Worm (Caenorhabditis elegans) whole organism, young adult: ENCODE measurements around the gene fbxa-107.

ENCODE experiments used
- B0336.3 ChIP-seq: fragments of 200-800 bp; sonication (Bioruptor generic); IDR thresholded peaks from 2 replicates; pipeline ENCODE4 v1.3.6; 2022; ENCODE audit warnings: missing genetic modification characterization, missing compliant biosample characterization
- F22D6.2 ChIP-seq: sonication (generic microtip); optimal IDR thresholded peaks from 2 replicates; lab custom pipeline; 2016; ENCODE audit warnings: mild to moderate bottlenecking, missing genetic modification characterization, missing compliant biosample characterization
- F33H1.4 ChIP-seq: fragments of 200-800 bp; sonication (Bioruptor generic); IDR thresholded peaks from 2 replicates; pipeline ENCODE4 v1.3.6; 2022; ENCODE audit warnings: missing genetic modification reagents, missing genetic modification characterization, missing compliant biosample characterization
- F57C9.4 ChIP-seq: sonication (generic microtip); optimal IDR thresholded peaks from 2 replicates; lab custom pipeline; 2017; ENCODE audit warnings: mild to moderate bottlenecking, missing genetic modification characterization, missing compliant biosample characterization
- T26A5.8 ChIP-seq: sonication (generic microtip); optimal IDR thresholded peaks from 2 replicates; lab custom pipeline; 2016; ENCODE audit warnings: missing genetic modification characterization, missing compliant biosample characterization
- ZK185.1 ChIP-seq: sonication (generic microtip); optimal IDR thresholded peaks from 2 replicates; lab custom pipeline; 2016; ENCODE audit warnings: mild to moderate bottlenecking, missing genetic modification characterization, missing compliant biosample characterization; ENCODE audit not compliant: poor library complexity, severe bottlenecking
- aptf-3 ChIP-seq: fragments of 200-800 bp; sonication (Bioruptor generic); IDR thresholded peaks from 2 replicates; pipeline ENCODE4 v1.3.6; 2022; ENCODE audit warnings: missing genetic modification characterization, missing compliant biosample characterization
- athp-1 ChIP-seq: sonication (generic microtip); optimal IDR thresholded peaks from 2 replicates; lab custom pipeline; 2017; ENCODE audit warnings: mild to moderate bottlenecking, missing genetic modification characterization, missing compliant biosample characterization
- cebp-1 ChIP-seq, 2 experiments: fragments of 200-800 bp in 1 of 2; sonication (Bioruptor generic) in 1 of 2; sonication (generic microtip) in 1 of 2; IDR thresholded peaks in 1 of 2; optimal IDR thresholded peaks in 1 of 2; 2 replicates each; pipeline versions ENCODE4 v1.3.6 to Lab custom; 2017 to 2022; ENCODE audit warnings: missing compliant biosample characterization in 2 of 2, missing genetic modification characterization in 2 of 2, mild to moderate bottlenecking in 1 of 2, missing genetic modification reagents in 1 of 2, moderate library complexity in 1 of 2
- ceh-27 ChIP-seq: fragments of 200-800 bp; sonication (Bioruptor generic); optimal IDR thresholded peaks from 2 replicates; lab custom pipeline; 2018; ENCODE audit warnings: mild to moderate bottlenecking, missing genetic modification characterization, moderate library complexity, missing compliant biosample characterization
- ceh-40 ChIP-seq: fragments of 200-800 bp; sonication (Bioruptor generic); IDR thresholded peaks from 2 replicates; pipeline ENCODE4 v1.3.6; 2022; ENCODE audit warnings: missing genetic modification characterization, missing compliant biosample characterization
- ceh-79 ChIP-seq: sonication (generic microtip); optimal IDR thresholded peaks from 2 replicates; lab custom pipeline; 2017; ENCODE audit warnings: mild to moderate bottlenecking, missing genetic modification characterization, missing compliant biosample characterization
- dpff-1 ChIP-seq: sonication (generic microtip); optimal IDR thresholded peaks from 2 replicates; lab custom pipeline; 2017; ENCODE audit warnings: mild to moderate bottlenecking, missing genetic modification characterization, missing compliant biosample characterization
- egl-44 ChIP-seq: fragments of 200-800 bp; sonication (Bioruptor generic); IDR thresholded peaks from 2 replicates; pipeline ENCODE4 v1.3.6; 2022; ENCODE audit warnings: missing genetic modification reagents, missing genetic modification characterization, missing compliant biosample characterization
- egrh-3 ChIP-seq: fragments of 200-800 bp; sonication (Bioruptor generic); IDR thresholded peaks from 2 replicates; pipeline ENCODE4 v1.3.6; 2022; ENCODE audit warnings: missing genetic modification reagents, missing genetic modification characterization, missing compliant biosample characterization
- ekl-4 ChIP-seq: fragments of 200-800 bp; sonication (Bioruptor generic); IDR thresholded peaks from 2 replicates; pipeline ENCODE4 v1.3.6; 2022; ENCODE audit warnings: missing genetic modification reagents, missing genetic modification characterization, missing compliant biosample characterization
- ets-4 ChIP-seq: fragments of 200-800 bp; sonication (Bioruptor generic); optimal IDR thresholded peaks from 2 replicates; lab custom pipeline; 2018; ENCODE audit warnings: mild to moderate bottlenecking, missing genetic modification characterization, missing compliant biosample characterization
- fkh-3 ChIP-seq: sonication (generic microtip); optimal IDR thresholded peaks from 2 replicates; lab custom pipeline; 2016; ENCODE audit warnings: mild to moderate bottlenecking, missing genetic modification characterization, missing compliant biosample characterization
- gei-17 ChIP-seq: fragments of 200-800 bp; sonication (Bioruptor generic); optimal IDR thresholded peaks from 2 replicates; lab custom pipeline; 2018; ENCODE audit warnings: mild to moderate bottlenecking, missing genetic modification characterization, missing compliant biosample characterization
- hsf-1 ChIP-seq: fragments of 200-800 bp; sonication (Bioruptor generic); IDR thresholded peaks from 2 replicates; pipeline ENCODE4 v1.3.6; 2022; ENCODE audit warnings: missing genetic modification reagents, missing genetic modification characterization, missing compliant biosample characterization
- lsy-27 ChIP-seq: sonication (generic microtip); optimal IDR thresholded peaks from 2 replicates; lab custom pipeline; 2017; ENCODE audit warnings: missing genetic modification characterization, mild to moderate bottlenecking, missing compliant biosample characterization, antibody characterized with exemption, missing genotype, borderline replicate concordance; ENCODE audit not compliant: insufficient read depth
- madf-8 ChIP-seq: fragments of 200-800 bp; sonication (Bioruptor generic); conservative IDR thresholded peaks from 2 replicates; pipeline ENCODE4 v1.3.6; 2022; ENCODE audit warnings: missing genetic modification reagents, missing genetic modification characterization, missing compliant biosample characterization
- mel-28 ChIP-seq: sonication (generic microtip); optimal IDR thresholded peaks from 2 replicates; lab custom pipeline; 2016; ENCODE audit warnings: borderline replicate concordance, mild to moderate bottlenecking, missing genetic modification characterization, missing compliant biosample characterization
- nhr-80 ChIP-seq: sonication (generic microtip); optimal IDR thresholded peaks from 2 replicates; lab custom pipeline; 2016; ENCODE audit warnings: missing genetic modification characterization, missing compliant biosample characterization
- sea-2 ChIP-seq: fragments of 200-800 bp; sonication (Bioruptor generic); IDR thresholded peaks from 2 replicates; pipeline ENCODE4 v1.3.6; 2022; ENCODE audit warnings: missing genetic modification characterization, missing compliant biosample characterization
- somi-1 ChIP-seq: fragments of 200-800 bp; sonication (Bioruptor generic); optimal IDR thresholded peaks from 2 replicates; lab custom pipeline; 2018; ENCODE audit warnings: mild to moderate bottlenecking, missing genetic modification characterization, missing compliant biosample characterization
- sptf-2 ChIP-seq: fragments of 200-800 bp; sonication (Bioruptor generic); optimal IDR thresholded peaks from 2 replicates; lab custom pipeline; 2018; ENCODE audit warnings: mild to moderate bottlenecking, missing genetic modification characterization, missing compliant biosample characterization
- tbp1 ChIP-seq: fragments of 200-800 bp; sonication (Bioruptor generic); optimal IDR thresholded peaks from 2 replicates; lab custom pipeline; 2018; ENCODE audit warnings: mild to moderate bottlenecking, missing genetic modification characterization, missing compliant biosample characterization
- tbx-9 ChIP-seq: sonication (generic microtip); optimal IDR thresholded peaks from 2 replicates; lab custom pipeline; 2016; ENCODE audit warnings: borderline replicate concordance, missing genetic modification characterization, inconsistent platforms, missing compliant biosample characterization
- xnd-1 ChIP-seq: sonication (generic microtip); optimal IDR thresholded peaks from 2 replicates; lab custom pipeline; 2016; ENCODE audit warnings: missing genotype, missing genetic modification reagents, missing genetic modification characterization, missing compliant biosample characterization
- ztf-18 ChIP-seq: sonication (generic microtip); optimal IDR thresholded peaks from 2 replicates; lab custom pipeline; 2016; ENCODE audit warnings: missing genotype, mild to moderate bottlenecking, missing genetic modification characterization, missing compliant biosample characterization
- ztf-22 ChIP-seq: fragments of 200-800 bp; sonication (Bioruptor generic); optimal IDR thresholded peaks from 2 replicates; lab custom pipeline; 2018; ENCODE audit warnings: mild to moderate bottlenecking, missing genetic modification characterization, moderate library complexity, missing compliant biosample characterization
- ztf-26 ChIP-seq: sonication (generic microtip); optimal IDR thresholded peaks from 2 replicates; lab custom pipeline; 2017; ENCODE audit warnings: missing genetic modification characterization, missing compliant biosample characterization
- ztf-3 ChIP-seq: fragments of 200-800 bp; sonication (Bioruptor generic); optimal IDR thresholded peaks from 2 replicates; lab custom pipeline; 2018; ENCODE audit warnings: mild to moderate bottlenecking, missing genetic modification characterization, missing compliant biosample characterization

The fbxa-107 gene

DNA sequence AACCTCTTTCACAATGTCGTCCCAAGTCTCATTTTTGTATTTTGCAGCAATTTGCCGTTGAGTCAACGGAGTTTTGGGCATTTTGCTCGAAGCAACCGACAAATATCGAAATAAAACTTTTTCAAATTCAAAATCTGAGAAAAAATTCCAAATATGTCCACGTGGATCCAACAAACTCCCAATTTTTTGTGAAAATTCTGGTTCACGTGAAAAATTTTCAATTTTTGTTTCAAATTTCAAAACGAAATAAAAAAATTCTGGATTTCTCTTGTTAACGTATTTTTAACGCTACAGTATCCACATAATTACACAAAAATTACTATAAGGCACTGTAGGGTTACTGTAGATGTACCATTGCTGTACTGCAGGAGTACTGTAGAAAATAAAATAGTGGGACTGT lies 37.5 kb downstream of the fbxa-107 start, which contains the start of gene C14A6.13:
C14A6.13 (minus strand) TSS at position 101 of the 400 bp plus-strand sequence.
- TF ChIP-seq dpff-1 = no peak
- no peak for TF ChIP-seq ztf-18 (tag; lab: Kevin White, UChicago)
- TF ChIP-seq ets-4 (GFP tag; lab: Kevin White, UChicago) = no peak
- TF ChIP-seq ztf-26 = no peak
- no peak for TF ChIP-seq ceh-40 (GFP tag; lab: Robert Waterston, UW)
- no peak for TF ChIP-seq ceh-27
- no peak for TF ChIP-seq B0336.3
- TF ChIP-seq ekl-4 = no peak
- TF ChIP-seq T26A5.8 (tag; lab: Kevin White, UChicago) = no peak
- no peak for TF ChIP-seq fkh-3
- TF ChIP-seq sptf-2 (GFP tag; lab: Kevin White, UChicago) = no peak
- TF ChIP-seq, all 124 proteins: peak for 0

DNA sequence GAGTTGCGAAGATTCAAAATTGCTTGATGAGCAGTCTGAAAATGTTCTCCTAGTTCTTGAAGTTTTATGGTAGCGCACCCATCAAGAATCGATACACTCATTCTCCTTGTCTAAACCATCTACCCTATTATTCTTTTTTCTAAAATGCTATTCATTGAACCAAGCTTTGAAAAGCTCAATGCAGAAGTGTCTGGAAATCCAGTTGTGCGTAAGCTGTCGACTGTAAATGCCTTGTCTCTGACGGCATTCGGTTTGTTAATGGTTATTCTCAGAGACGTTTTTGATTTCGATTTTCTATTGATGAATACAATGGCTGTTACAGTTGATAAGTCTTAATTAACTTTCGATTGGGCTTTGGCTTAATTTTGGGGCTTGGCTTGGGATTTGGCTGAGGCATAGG lies 38.8 kb downstream of the fbxa-107 start, which contains the start of gene C14A6.12:
C14A6.12 (minus strand) TSS at position 101 of the 400 bp plus-strand sequence.
- TF ChIP-seq ZK185.1 (tag; lab: Kevin White, UChicago) (no peak), ztf-3 (GFP tag; lab: Kevin White, UChicago) (no peak), hsf-1 (GFP tag; lab: Robert Waterston, UW) (no peak), ceh-79 (no peak), xnd-1 (tag; lab: Kevin White, UChicago) (no peak), F22D6.2 (no peak), somi-1 (GFP tag; lab: Kevin White, UChicago) (no peak), gei-17 (no peak), ztf-18 (tag; lab: Kevin White, UChicago) (no peak), tbp1 (no peak), egrh-3 (GFP tag; lab: Robert Waterston, UW) (no peak)
- TF ChIP-seq, all 124 proteins: peak for 0

DNA sequence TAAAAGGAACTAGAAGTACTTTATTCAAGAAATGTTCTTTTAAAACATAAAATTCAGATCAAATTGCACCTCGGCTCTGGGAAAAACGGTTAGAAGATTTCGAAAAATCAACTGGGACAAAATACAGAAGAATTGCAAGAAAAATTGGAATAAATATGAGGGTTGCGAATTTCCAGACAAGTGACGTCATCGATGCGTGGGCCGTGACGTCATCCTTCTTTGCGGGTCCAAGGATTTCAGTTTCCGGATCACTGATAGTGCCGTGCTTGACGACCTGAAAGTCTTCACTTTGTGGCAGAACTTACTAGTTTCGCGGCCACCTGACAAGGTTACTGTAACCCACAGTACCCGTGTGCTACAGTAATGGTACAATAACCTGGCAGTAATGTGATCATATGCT lies 39.7 kb downstream of the fbxa-107 start:
- TF ChIP-seq ztf-22 (GFP tag; lab: Kevin White, UChicago) (no peak), B0336.3 (no peak), ets-4 (GFP tag; lab: Kevin White, UChicago) (no peak), sea-2 (no peak), F57C9.4 (tag; lab: Kevin White, UChicago) (no peak), tbx-9 (tag; lab: Kevin White, UChicago) (no peak), athp-1 (tag; lab: Kevin White, UChicago) (no peak), T26A5.8 (tag; lab: Kevin White, UChicago) (no peak), nhr-80 (tag; lab: Kevin White, UChicago) (no peak), cebp-1 (GFP tag; IDR thresholded peaks at IDR 0.05; lab: Robert Waterston, UW) (no peak), cebp-1 (tag; optimal IDR thresholded peaks at IDR 0.05; lab: Kevin White, UChicago) (no peak), egl-44 (GFP tag; lab: Robert Waterston, UW) (no peak)

DNA sequence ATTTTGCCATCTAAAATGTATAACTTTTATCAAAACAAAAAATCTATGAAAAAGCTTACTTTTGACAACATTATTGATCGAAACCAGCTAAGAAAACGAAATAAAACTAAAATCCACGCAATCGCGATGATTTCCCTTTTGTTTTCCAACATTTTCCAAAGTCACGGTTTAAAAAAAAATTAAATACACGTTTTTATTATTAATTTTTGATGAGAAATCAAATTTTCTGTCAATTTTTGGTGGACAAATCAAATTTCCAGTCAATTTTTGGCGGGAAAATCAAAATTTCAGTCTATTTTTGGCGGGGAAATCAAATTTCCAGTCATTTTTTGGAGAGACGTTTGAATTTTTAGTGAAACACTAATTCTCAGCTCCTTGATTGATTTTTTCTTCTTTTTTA lies 41.0 kb downstream of the fbxa-107 start, which contains the start of gene C14A6.5:
C14A6.5 (minus strand) TSS at position 101 of the 400 bp plus-strand sequence.
- no peak for TF ChIP-seq mel-28 (tag; lab: Kevin White, UChicago)
- TF ChIP-seq lsy-27 (tag; lab: Kevin White, UChicago) = no peak
- TF ChIP-seq xnd-1 (tag; lab: Kevin White, UChicago) = no peak
- TF ChIP-seq ceh-79 = no peak
- no peak for TF ChIP-seq aptf-3 (GFP tag; lab: Robert Waterston, UW)
- TF ChIP-seq cebp-1 (GFP tag; IDR thresholded peaks at IDR 0.05; lab: Robert Waterston, UW) = no peak
- no peak for TF ChIP-seq cebp-1 (tag; optimal IDR thresholded peaks at IDR 0.05; lab: Kevin White, UChicago)
- TF ChIP-seq F33H1.4 = no peak
- TF ChIP-seq madf-8 (GFP tag; lab: Robert Waterston, UW) = no peak
- TF ChIP-seq ztf-3 (GFP tag; lab: Kevin White, UChicago) = no peak
- no peak for TF ChIP-seq ZK185.1 (tag; lab: Kevin White, UChicago)
